Worm (Caenorhabditis elegans): Measurements from ENCODE around the gene Y38F1A.1.

The Y38F1A.1 gene

ce11 chrII:12923225-12923624, 31.3 kb downstream of the Y38F1A.1 start (continued):
- TF ChIP-seq attf-6 (GFP tag; IDR thresholded peaks at IDR 0.05) (0 out of 2 replicates have a peak, but pooled peaks have one; percentile 63), nhr-179 (tag; optimal IDR thresholded peaks at IDR 0.05) (no peak), egrh-3 (GFP tag; IDR thresholded peaks at IDR 0.05) (no peak), F22D6.2 (tag; optimal IDR thresholded peaks at IDR 0.05) (no peak), Y95B8A.8 (GFP tag; IDR thresholded peaks at IDR 0.05) (no peak), T26A5.8 (tag; optimal IDR thresholded peaks at IDR 0.05) (peak; percentile 33), cebp-1 (GFP tag; IDR thresholded peaks at IDR 0.05) (no peak), cebp-1 (tag; optimal IDR thresholded peaks at IDR 0.05) (no peak), mel-28 (tag; optimal IDR thresholded peaks at IDR 0.05; ENCODE audit: borderline replicate concordance) (no peak), ztf-3 (GFP tag; optimal IDR thresholded peaks at IDR 0.05) (no peak), akir-1 (GFP tag; optimal IDR thresholded peaks at IDR 0.05) (no peak), madf-6 (GFP tag; IDR thresholded peaks at IDR 0.05) (peak; percentile 69), bed-1 (GFP tag; IDR thresholded peaks at IDR 0.05) (no peak), nhr-90 (tag; optimal IDR thresholded peaks at IDR 0.05) (no peak), F49E8.2 (tag; optimal IDR thresholded peaks at IDR 0.05; ENCODE audit: insufficient read depth) (peak; percentile 78), lin-54 (GFP tag; optimal IDR thresholded peaks at IDR 0.05) (peak; percentile 30), ekl-4 (GFP tag; IDR thresholded peaks at IDR 0.05) (peak; percentile 68)

DNA sequence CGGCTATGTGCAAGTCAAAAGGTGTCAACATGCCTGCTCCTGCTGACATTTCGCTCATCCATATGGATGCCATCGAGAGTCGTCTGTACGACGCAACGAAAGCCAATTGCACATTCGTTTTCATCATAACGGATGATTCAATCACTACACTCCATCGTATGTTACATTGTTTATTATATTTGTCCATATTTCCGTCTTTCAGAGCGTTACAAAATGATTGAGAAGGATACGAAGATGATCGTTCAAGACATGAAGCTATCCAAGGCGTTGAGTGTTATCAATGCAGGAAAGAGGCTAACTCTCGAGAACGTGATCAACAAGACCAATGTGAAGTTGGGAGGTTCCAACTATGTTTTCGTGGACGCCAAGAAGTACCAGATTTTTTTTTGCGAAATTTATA, 33.1 kb downstream of the Y38F1A.1 start:
- TF ChIP-seq Y53F4B.3 (GFP tag; IDR thresholded peaks at IDR 0.05): no peak
- no peak for TF ChIP-seq lin-40 (tag; optimal IDR thresholded peaks at IDR 0.05)
- no peak for TF ChIP-seq B0261.1 (tag; optimal IDR thresholded peaks at IDR 0.05)
- TF ChIP-seq lag-1 (GFP tag; IDR thresholded peaks at IDR 0.05): no peak
- TF ChIP-seq Y67H2A.10 (GFP tag; conservative IDR thresholded peaks at IDR 0.05): no peak

ce11 chrII:12918960-12919553, 35.5 kb downstream of the Y38F1A.1 start, which contains the start of the genes F58G1.2 and wago-4:
TSS of gene F58G1.2 (minus strand) at chrII:12919010.
TSS of gene wago-4 (plus strand) at chrII:12919551.
- TF ChIP-seq atf-7 (tag; optimal IDR thresholded peaks at IDR 0.05): no peak
- peak; percentile 43 for TF ChIP-seq tlf-1 (GFP tag; optimal IDR thresholded peaks at IDR 0.05)
- TF ChIP-seq unc-130 (GFP tag; optimal IDR thresholded peaks at IDR 0.05): peak; percentile 10
- peak; percentile 94 for TF ChIP-seq lsl-1 (GFP tag; optimal IDR thresholded peaks at IDR 0.05)
- peak; percentile 73 for TF ChIP-seq snpc-1.1 (tag; optimal IDR thresholded peaks at IDR 0.05; ENCODE audit: insufficient read depth)
- peak; percentile 53 for TF ChIP-seq snpc-1.3 (tag; optimal IDR thresholded peaks at IDR 0.05; ENCODE audit: insufficient read depth)
- TF ChIP-seq dox-1 (GFP tag; IDR thresholded peaks at IDR 0.05): peak; percentile 82
- TF ChIP-seq F49E8.2 (tag; optimal IDR thresholded peaks at IDR 0.05; ENCODE audit: insufficient read depth): peak; percentile 88
- TF ChIP-seq tbp1 (GFP tag; optimal IDR thresholded peaks at IDR 0.05): peak; percentile 46
- TF ChIP-seq efl-1 (GFP tag; optimal IDR thresholded peaks at IDR 0.05): peak; percentile 90
- no peak for TF ChIP-seq cebp-1 (GFP tag; IDR thresholded peaks at IDR 0.05)
- TF ChIP-seq cebp-1 (tag; optimal IDR thresholded peaks at IDR 0.05): peak; percentile 51
- TF ChIP-seq ztf-18 (tag; optimal IDR thresholded peaks at IDR 0.05): no peak
- TF ChIP-seq ztf-28 (GFP tag; IDR thresholded peaks at IDR 0.05): 0 out of 2 replicates have a peak, but pooled peaks have one; percentile 70
- no peak for TF ChIP-seq ceh-58 (GFP tag; IDR thresholded peaks at IDR 0.05)
- TF ChIP-seq hsf-1 (GFP tag; IDR thresholded peaks at IDR 0.05): peak; percentile 79
- TF ChIP-seq Y53F4B.3 (GFP tag; IDR thresholded peaks at IDR 0.05): peak; percentile 36; the same call in 1 of the 2 replicates
- peak; percentile 96 for TF ChIP-seq F33H1.4 (GFP tag; IDR thresholded peaks at IDR 0.05)
- no peak for TF ChIP-seq K11D2.4 (GFP tag; IDR thresholded peaks at IDR 0.05)
- no peak for TF ChIP-seq let-526 (GFP tag; IDR thresholded peaks at IDR 0.05)
- peak; percentile 100 for TF ChIP-seq attf-3 (GFP tag; conservative IDR thresholded peaks at IDR 0.05)
- TF ChIP-seq fkh-3 (tag; optimal IDR thresholded peaks at IDR 0.05): no peak
- no peak for TF ChIP-seq snpc-4 (GFP tag; optimal IDR thresholded peaks at IDR 0.05)
- peak in 3 of 4 experiments; percentile 26 to 50 (median 30) for TF ChIP-seq snpc-4 (tag; optimal IDR thresholded peaks at IDR 0.05)
- TF ChIP-seq madf-8 (GFP tag; conservative IDR thresholded peaks at IDR 0.05): peak; percentile 83
- no peak for TF ChIP-seq C06A6.2 (GFP tag; conservative IDR thresholded peaks at IDR 0.05)
- peak; percentile 71 for TF ChIP-seq xnd-1 (tag; optimal IDR thresholded peaks at IDR 0.05)
- peak; percentile 94 for TF ChIP-seq madf-6 (GFP tag; IDR thresholded peaks at IDR 0.05)

Measured in whole organism, young adult.